Fruit fly (Drosophila melanogaster) whole organism, embryonic: Measurements from ENCODE around the gene CG34427.

Source experiments
- ATbp ChIP-seq: fragments of 200-800 bp; sonication (Bioruptor generic); optimal IDR thresholded peaks from 2 replicates; lab custom pipeline; 2017; ENCODE audit warnings: missing biosample characterization, mild to moderate bottlenecking, missing genetic modification characterization, missing genetic modification reagents
- Ada2b ChIP-seq: fragments of 200-800 bp; sonication (Bioruptor generic); IDR thresholded peaks from 2 replicates; pipeline ENCODE4 v1.3.6; 2022; ENCODE audit warnings: missing biosample characterization, missing genetic modification characterization
- Aef1 ChIP-seq: fragments of 200-800 bp; sonication (Bioruptor generic); IDR thresholded peaks from 3 replicates; pipeline ENCODE4 v1.3.6; 2022; ENCODE audit warnings: missing biosample characterization, missing genetic modification characterization
- B-H2 ChIP-seq: fragments of 200-800 bp; sonication (Bioruptor generic); optimal IDR thresholded peaks from 2 replicates; lab custom pipeline; 2018; ENCODE audit warnings: missing biosample characterization, mild to moderate bottlenecking, missing genetic modification characterization
- C15 ChIP-seq: fragments of 200-800 bp; sonication (Bioruptor generic); IDR thresholded peaks from 3 replicates; pipeline ENCODE4 v1.3.6; 2022; ENCODE audit warnings: missing biosample characterization, missing genetic modification characterization
- CG10366 ChIP-seq: fragments of 200-800 bp; sonication (Bioruptor generic); IDR thresholded peaks from 2 replicates; pipeline ENCODE4 v1.3.6; 2022; ENCODE audit warnings: missing biosample characterization, missing genetic modification characterization
- CG10543 ChIP-seq: fragments of 200-800 bp; sonication (Bioruptor generic); optimal IDR thresholded peaks from 3 replicates; lab custom pipeline; 2017; ENCODE audit warnings: missing biosample characterization, mild to moderate bottlenecking, missing genetic modification characterization, moderate library complexity
- CG10565 ChIP-seq: fragments of 200-800 bp; sonication (Bioruptor generic); optimal IDR thresholded peaks from 3 replicates; lab custom pipeline; 2016; ENCODE audit warnings: missing biosample characterization, mild to moderate bottlenecking, missing genetic modification characterization
- CG11085 ChIP-seq: fragments of 200-800 bp; sonication (Bioruptor generic); IDR thresholded peaks from 2 replicates; pipeline ENCODE4 v1.3.6; 2022; ENCODE audit warnings: missing biosample characterization, missing genetic modification characterization
- CG16813 ChIP-seq: fragments of 200-800 bp; sonication (Bioruptor generic); IDR thresholded peaks from 3 replicates; pipeline ENCODE4 v1.3.6; 2022; ENCODE audit warnings: missing biosample characterization, missing genetic modification characterization; ENCODE audit not compliant: partially characterized antibody
- CG17328 ChIP-seq: fragments of 200-800 bp; sonication (Bioruptor generic); IDR thresholded peaks from 2 replicates; pipeline ENCODE4 v1.3.6; 2022; ENCODE audit warnings: missing biosample characterization, missing genetic modification characterization
- CG18476 ChIP-seq: fragments of 200-800 bp; sonication (Bioruptor generic); optimal IDR thresholded peaks from 2 replicates; lab custom pipeline; 2016; ENCODE audit warnings: missing biosample characterization, mild to moderate bottlenecking, missing genetic modification characterization
- CG18599 ChIP-seq: fragments of 200-800 bp; sonication (Bioruptor generic); optimal IDR thresholded peaks from 3 replicates; lab custom pipeline; 2017; ENCODE audit warnings: missing biosample characterization, missing genetic modification characterization, mild to moderate bottlenecking, moderate library complexity, missing genetic modification reagents
- CG2120 ChIP-seq: fragments of 200-800 bp; sonication (Bioruptor generic); optimal IDR thresholded peaks from 3 replicates; lab custom pipeline; 2016; ENCODE audit warnings: missing biosample characterization, missing genetic modification characterization
- CG2202 ChIP-seq: fragments of 200-800 bp; sonication (Bioruptor generic); optimal IDR thresholded peaks from 2 replicates; lab custom pipeline; 2018; ENCODE audit warnings: missing biosample characterization, mild to moderate bottlenecking, missing genetic modification characterization
- CG3065 ChIP-seq: fragments of 200-800 bp; sonication (Bioruptor generic); optimal IDR thresholded peaks from 2 replicates; lab custom pipeline; 2016; ENCODE audit warnings: missing biosample characterization, missing genetic modification characterization
- CG32532 ChIP-seq: fragments of 200-800 bp; sonication (Bioruptor generic); IDR thresholded peaks from 2 replicates; pipeline ENCODE4 v1.3.6; 2022; ENCODE audit warnings: missing biosample characterization, missing genetic modification characterization
- CG5180 ChIP-seq: fragments of 200-800 bp; sonication (Bioruptor generic); optimal IDR thresholded peaks from 3 replicates; lab custom pipeline; 2017; ENCODE audit warnings: missing biosample characterization, missing genetic modification characterization, mild to moderate bottlenecking, moderate library complexity, missing genetic modification reagents
- CG7271 ChIP-seq: fragments of 200-800 bp; sonication (Bioruptor generic); optimal IDR thresholded peaks from 2 replicates; lab custom pipeline; 2018; ENCODE audit warnings: missing biosample characterization, mild to moderate bottlenecking, missing genetic modification characterization, moderate library complexity
- CG9932 ChIP-seq: fragments of 200-800 bp; sonication (Bioruptor generic); IDR thresholded peaks from 2 replicates; pipeline ENCODE4 v1.3.6; 2022; ENCODE audit warnings: missing biosample characterization, missing genetic modification characterization
- Dbx ChIP-seq: fragments of 200-800 bp; sonication (Bioruptor generic); IDR thresholded peaks from 3 replicates; pipeline ENCODE4 v1.3.6; 2022; ENCODE audit warnings: missing biosample characterization, missing genetic modification characterization
- Drgx ChIP-seq: fragments of 200-800 bp; sonication (Bioruptor generic); IDR thresholded peaks from 2 replicates; pipeline ENCODE4 v1.3.6; 2022; ENCODE audit warnings: missing biosample characterization, missing genetic modification characterization
- E2f1 ChIP-seq: fragments of 200-800 bp; sonication (Bioruptor generic); IDR thresholded peaks from 2 replicates; pipeline ENCODE4 v1.3.6; 2022; ENCODE audit warnings: missing biosample characterization, missing genetic modification characterization
- Gug ChIP-seq: fragments of 200-800 bp; sonication (Bioruptor generic); IDR thresholded peaks from 4 replicates; pipeline ENCODE4 v1.3.6; 2022; ENCODE audit warnings: missing biosample characterization, missing genetic modification characterization
- HLH3B ChIP-seq: fragments of 200-800 bp; sonication (Bioruptor generic); IDR thresholded peaks from 2 replicates; pipeline ENCODE4 v1.3.6; 2022; ENCODE audit warnings: missing biosample characterization, missing genetic modification characterization
- Hr3 ChIP-seq: fragments of 200-800 bp; sonication (Bioruptor generic); optimal IDR thresholded peaks from 3 replicates; lab custom pipeline; 2016; ENCODE audit warnings: missing biosample characterization, missing genetic modification characterization
- Myb ChIP-seq: fragments of 200-800 bp; sonication (Bioruptor generic); optimal IDR thresholded peaks from 2 replicates; lab custom pipeline; 2016; ENCODE audit warnings: missing biosample characterization, missing genetic modification characterization
- PHDP ChIP-seq: fragments of 200-800 bp; sonication (Bioruptor generic); optimal IDR thresholded peaks from 3 replicates; lab custom pipeline; 2018; ENCODE audit warnings: missing biosample characterization, mild to moderate bottlenecking, missing genetic modification characterization, moderate library complexity
- Usf ChIP-seq: fragments of 200-800 bp; sonication (Bioruptor generic); optimal IDR thresholded peaks from 2 replicates; lab custom pipeline; 2017; ENCODE audit warnings: missing genotype, missing biosample characterization, missing genetic modification characterization
- Xrp1 ChIP-seq: fragments of 200-800 bp; sonication (Bioruptor generic); IDR thresholded peaks from 2 replicates; pipeline ENCODE4 v1.3.6; 2022; ENCODE audit warnings: missing biosample characterization, missing genetic modification characterization
- YL-1 ChIP-seq: fragments of 200-800 bp; sonication (Bioruptor generic); optimal IDR thresholded peaks from 3 replicates; lab custom pipeline; 2017; ENCODE audit warnings: missing biosample characterization, mild to moderate bottlenecking, missing genetic modification characterization
- ara ChIP-seq: fragments of 200-800 bp; sonication (Bioruptor generic); IDR thresholded peaks from 2 replicates; pipeline ENCODE4 v1.3.6; 2022; ENCODE audit warnings: missing biosample characterization, missing genetic modification characterization
- cas ChIP-seq: fragments of 200-800 bp; sonication (Bioruptor generic); IDR thresholded peaks from 2 replicates; pipeline ENCODE4 v1.3.6; 2022; ENCODE audit warnings: missing biosample characterization, missing genetic modification characterization
- cg ChIP-seq: fragments of 200-800 bp; sonication (Bioruptor generic); optimal IDR thresholded peaks from 3 replicates; lab custom pipeline; 2019; ENCODE audit warnings: missing biosample characterization, mild to moderate bottlenecking, missing genetic modification characterization, moderate library complexity
- dan ChIP-seq: fragments of 200-800 bp; sonication (Bioruptor generic); IDR thresholded peaks from 2 replicates; pipeline ENCODE4 v1.3.6; 2022; ENCODE audit warnings: missing biosample characterization, missing genetic modification characterization
- eyg ChIP-seq: fragments of 200-800 bp; sonication (Bioruptor generic); optimal IDR thresholded peaks from 3 replicates; lab custom pipeline; 2016; ENCODE audit warnings: missing biosample characterization, missing genetic modification characterization
- fd3F ChIP-seq: fragments of 200-800 bp; sonication (Bioruptor generic); optimal IDR thresholded peaks from 2 replicates; lab custom pipeline; 2018; ENCODE audit warnings: missing biosample characterization, mild to moderate bottlenecking, missing genetic modification characterization, moderate library complexity
- fu2 ChIP-seq: fragments of 200-800 bp; sonication (Bioruptor generic); optimal IDR thresholded peaks from 2 replicates; lab custom pipeline; 2016; ENCODE audit warnings: missing biosample characterization, missing genetic modification characterization
- ind ChIP-seq: fragments of 200-800 bp; sonication (Bioruptor generic); optimal IDR thresholded peaks from 3 replicates; lab custom pipeline; 2016; ENCODE audit warnings: missing biosample characterization, missing genetic modification characterization
- jumu ChIP-seq: fragments of 200-800 bp; sonication (Bioruptor generic); optimal IDR thresholded peaks from 3 replicates; lab custom pipeline; 2016; ENCODE audit warnings: missing biosample characterization, missing genetic modification characterization
- kah ChIP-seq: fragments of 200-800 bp; sonication (Bioruptor generic); optimal IDR thresholded peaks from 2 replicates; lab custom pipeline; 2018; ENCODE audit warnings: missing biosample characterization, mild to moderate bottlenecking, missing genetic modification characterization
- lilli ChIP-seq: fragments of 200-800 bp; sonication (Bioruptor generic); optimal IDR thresholded peaks from 3 replicates; lab custom pipeline; 2016; ENCODE audit warnings: missing biosample characterization, missing genetic modification characterization
- mam ChIP-seq: fragments of 200-800 bp; sonication (Bioruptor generic); optimal IDR thresholded peaks from 3 replicates; lab custom pipeline; 2016; ENCODE audit warnings: missing biosample characterization, missing genetic modification characterization
- org-1 ChIP-seq: fragments of 200-800 bp; sonication (Bioruptor generic); optimal IDR thresholded peaks from 2 replicates; lab custom pipeline; 2017; ENCODE audit warnings: missing biosample characterization, missing genetic modification characterization
- pb ChIP-seq: fragments of 200-800 bp; sonication (Bioruptor generic); optimal IDR thresholded peaks from 3 replicates; lab custom pipeline; 2016; ENCODE audit warnings: missing biosample characterization, missing genetic modification characterization
- pnt ChIP-seq: fragments of 200-800 bp; sonication (Bioruptor generic); optimal IDR thresholded peaks from 3 replicates; lab custom pipeline; 2016; ENCODE audit warnings: missing biosample characterization, missing genetic modification characterization
- prd ChIP-seq, 3 experiments: fragments of >200 bp in 2 of 3; fragments of 200-800 bp in 1 of 3; sonication (Bioruptor generic) in 1 of 3; optimal IDR thresholded peaks in 2 of 3; IDR thresholded peaks in 1 of 3; 2 replicates in 2 of 3; 3 replicates in 1 of 3; pipeline versions ENCODE4 v1.3.6 to Lab custom; 2017 to 2022; ENCODE audit warnings: missing biosample characterization in 1 of 3, missing genetic modification characterization in 1 of 3
- row ChIP-seq: fragments of 200-800 bp; sonication (Bioruptor generic); IDR thresholded peaks from 3 replicates; pipeline ENCODE4 v1.3.6; 2022; ENCODE audit warnings: missing biosample characterization, missing genetic modification characterization
- seq ChIP-seq: fragments of 200-800 bp; sonication (Bioruptor generic); IDR thresholded peaks from 2 replicates; pipeline ENCODE4 v1.3.6; 2022; ENCODE audit warnings: missing biosample characterization, missing genetic modification characterization
- ssp ChIP-seq: fragments of 200-800 bp; sonication (Bioruptor generic); IDR thresholded peaks from 2 replicates; pipeline ENCODE4 v1.3.6; 2022; ENCODE audit warnings: missing biosample characterization, missing genetic modification characterization
- stc ChIP-seq: fragments of 200-800 bp; sonication (Bioruptor generic); IDR thresholded peaks from 2 replicates; pipeline ENCODE4 v1.3.6; 2022; ENCODE audit warnings: missing biosample characterization, missing genetic modification characterization
- zf30C ChIP-seq: fragments of 200-800 bp; sonication (Bioruptor generic); optimal IDR thresholded peaks from 3 replicates; lab custom pipeline; 2018; ENCODE audit warnings: missing biosample characterization, mild to moderate bottlenecking, missing genetic modification characterization

CG34427 gene

DNA sequence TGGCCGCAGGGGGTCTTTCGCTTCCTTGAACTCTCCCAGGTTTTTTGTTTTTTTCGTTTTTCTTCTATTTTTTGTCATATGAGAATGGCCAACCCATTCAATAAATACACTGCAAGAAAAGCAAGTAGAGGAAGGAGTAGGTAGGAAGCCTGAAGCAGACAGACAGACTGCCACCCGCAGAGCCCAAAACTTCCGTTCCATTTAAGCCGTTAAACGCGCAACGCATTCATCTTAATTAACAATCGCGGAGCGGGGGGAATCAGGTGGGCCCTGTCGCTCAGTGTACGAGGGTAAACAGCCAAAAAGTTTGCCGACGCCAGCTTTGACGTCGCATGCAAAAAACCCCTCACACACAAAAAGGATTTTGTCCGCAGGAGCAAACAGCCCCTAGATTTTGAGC, 48.3 kb downstream of the CG34427 start (continued):
- TF ChIP-seq prd (optimal IDR thresholded peaks at IDR 0.05; lab: Kevin White, UChicago) (no peak), prd (GFP tag; IDR thresholded peaks at IDR 0.05; lab: Robert Waterston, UW) (peak; percentile 64), fu2 (GFP tag; lab: Kevin White, UChicago) (no peak), CG9932 (GFP tag; lab: Robert Waterston, UW) (peak; percentile 49), E2f1 (GFP tag; lab: Robert Waterston, UW) (peak; percentile 42; the same call in 1 of the 2 replicates), CG18476 (GFP tag; lab: Kevin White, UChicago) (no peak), Drgx (GFP tag; lab: Robert Waterston, UW) (no peak), kah (no peak), Gug (GFP tag; lab: Robert Waterston, UW) (peak; percentile 61; the same call in 3 of the 4 replicates), jumu (peak; percentile 48), eyg (peak; percentile 31), CG5180 (GFP tag; lab: Kevin White, UChicago) (no peak), Aef1 (GFP tag; lab: Robert Waterston, UW) (peak; percentile 35), Xrp1 (peak; percentile 65), CG7271 (tag; lab: Kevin White, UChicago) (no peak), CG3065 (GFP tag; lab: Kevin White, UChicago) (no peak), CG18599 (GFP tag; lab: Kevin White, UChicago) (peak; percentile 53), CG10366 (GFP tag; lab: Robert Waterston, UW) (peak; percentile 48), Dbx (GFP tag; lab: Robert Waterston, UW) (peak; percentile 47; the same call in 1 of the 3 replicates), ara (GFP tag; lab: Robert Waterston, UW) (0 out of 2 replicates have a peak, but pooled peaks have one; percentile 16), Hr3 (no peak), ind (GFP tag; lab: Kevin White, UChicago) (peak; percentile 29), CG16813 (GFP tag; lab: Robert Waterston, UW) (no peak), pb (GFP tag; lab: Kevin White, UChicago) (peak; percentile 1), cas (GFP tag; lab: Robert Waterston, UW) (no peak), CG2120 (GFP tag; lab: Kevin White, UChicago) (peak; percentile 38), PHDP (tag; lab: Kevin White, UChicago) (peak; percentile 20), row (GFP tag; lab: Robert Waterston, UW) (peak; percentile 61), CG10565 (GFP tag; lab: Kevin White, UChicago) (no peak), Myb (no peak), mam (peak; percentile 38), org-1 (peak; percentile 4), pnt (GFP tag; lab: Kevin White, UChicago) (peak; percentile 60), Usf (no peak), Ada2b (peak; percentile 63), dan (GFP tag; lab: Robert Waterston, UW) (0 out of 2 replicates have a peak, but pooled peaks have one; percentile 17), stc (peak; percentile 39), ATbp (peak; percentile 4), zf30C (GFP tag; lab: Kevin White, UChicago) (no peak), CG17328 (0 out of 2 replicates have a peak, but pooled peaks have one; percentile 15), B-H2 (GFP tag; lab: Kevin White, UChicago) (no peak), CG2202 (no peak), seq (peak; percentile 70), C15 (GFP tag; lab: Robert Waterston, UW) (no peak), fd3F (GFP tag; lab: Kevin White, UChicago) (no peak), CG11085 (peak; percentile 62), CG32532 (GFP tag; lab: Robert Waterston, UW) (peak; percentile 63), ssp (no peak), cg (GFP tag; lab: Kevin White, UChicago) (no peak), YL-1 (no peak), lilli (GFP tag; lab: Kevin White, UChicago) (peak; percentile 9), CG10543 (no peak), HLH3B (GFP tag; lab: Robert Waterston, UW) (peak; percentile 41)
